Worm (Caenorhabditis elegans) whole organism, L1 larva: Measurements from ENCODE around the gene nhr-252.

ENCODE experiments used
- ama-1 ChIP-seq: fragments of 150-350 bp; optimal IDR thresholded peaks from 2 replicates; lab custom pipeline; 2014
- dpl-1 ChIP-seq, 3 experiments: fragments of 150-350 bp in 2 of 3; sonication (generic microtip) in 1 of 3; optimal IDR thresholded peaks; 2 replicates each; lab custom pipeline; 2014 to 2017; ENCODE audit warnings: missing biosample characterization in 3 of 3, missing genetic modification characterization in 3 of 3, missing genetic modification reagents in 3 of 3
- fkh-10 ChIP-seq: sonication (generic microtip); optimal IDR thresholded peaks from 2 replicates; lab custom pipeline; 2017; ENCODE audit warnings: missing biosample characterization, missing genetic modification reagents, missing genetic modification characterization
- irx-1 ChIP-seq: sonication (generic microtip); optimal IDR thresholded peaks from 2 replicates; lab custom pipeline; 2016; ENCODE audit warnings: missing genetic modification characterization, missing compliant biosample characterization
- jun-1 ChIP-seq: fragments of 150-350 bp; optimal IDR thresholded peaks from 2 replicates; lab custom pipeline; 2014; ENCODE audit warnings: missing biosample characterization, missing genetic modification reagents, missing genetic modification characterization
- nhr-11 ChIP-seq: fragments of 150-350 bp; optimal IDR thresholded peaks from 2 replicates; lab custom pipeline; 2014; ENCODE audit warnings: missing biosample characterization, missing genetic modification characterization
- nhr-12 ChIP-seq: sonication (generic microtip); optimal IDR thresholded peaks from 2 replicates; lab custom pipeline; 2017; ENCODE audit warnings: missing biosample characterization, missing genetic modification characterization
- nhr-76 ChIP-seq: sonication (generic microtip); optimal IDR thresholded peaks from 2 replicates; lab custom pipeline; 2017; ENCODE audit warnings: missing biosample characterization, missing genetic modification characterization
- pag-3 ChIP-seq: sonication (generic microtip); optimal IDR thresholded peaks from 2 replicates; lab custom pipeline; 2017; ENCODE audit warnings: missing genetic modification characterization, mild to moderate bottlenecking, missing compliant biosample characterization, antibody characterized with exemption, borderline replicate concordance; ENCODE audit not compliant: insufficient read depth
- unc-130 ChIP-seq: fragments of 150-350 bp; optimal IDR thresholded peaks from 2 replicates; lab custom pipeline; 2017; ENCODE audit warnings: missing biosample characterization, missing genetic modification characterization, inconsistent platforms
- zip-4 ChIP-seq: fragments of 200-800 bp; sonication (Bioruptor generic); optimal IDR thresholded peaks from 2 replicates; lab custom pipeline; 2018; ENCODE audit warnings: mild to moderate bottlenecking, missing genetic modification characterization, moderate library complexity, missing compliant biosample characterization
- ztf-11 ChIP-seq, 2 experiments: sonication (generic microtip); optimal IDR thresholded peaks; 2 replicates each; lab custom pipeline; 2016 to 2017; ENCODE audit warnings: missing genetic modification characterization in 2 of 2, missing biosample characterization in 1 of 2, missing compliant biosample characterization in 1 of 2

DNA sequence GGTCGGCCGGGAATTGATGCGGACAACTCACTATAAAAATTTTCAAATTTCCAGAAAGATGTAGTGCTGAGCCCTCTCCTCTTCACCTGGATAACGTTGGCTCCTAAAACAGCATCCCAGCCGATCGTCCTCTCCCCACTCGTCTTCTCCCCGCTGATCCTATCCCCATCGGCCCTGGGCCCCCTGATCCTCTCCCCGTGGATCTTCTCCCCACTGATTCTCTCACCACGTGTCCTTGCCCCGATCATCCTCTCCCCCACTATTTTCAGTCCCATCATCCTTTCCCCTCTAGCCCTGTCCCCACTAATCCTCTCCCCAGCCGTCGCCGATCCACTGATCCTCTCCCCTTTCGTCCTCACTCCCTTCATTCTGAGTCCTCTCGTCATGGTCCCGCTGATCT is 31.2 kb upstream of the nhr-252 start:
- no peak for TF ChIP-seq dpl-1 (GFP tag; optimal IDR thresholded peaks at IDR 0.05; lab: Kevin White, UChicago)
- TF ChIP-seq nhr-76 (tag; lab: Kevin White, UChicago) = no peak
- TF ChIP-seq ztf-11 (tag; optimal IDR thresholded peaks at IDR 0.05; lab: Kevin White, UChicago) = no peak
- no peak for TF ChIP-seq jun-1 (tag; lab: Kevin White, UChicago)
- no peak for TF ChIP-seq zip-4 (GFP tag; lab: Kevin White, UChicago)
- no peak for TF ChIP-seq pag-3 (tag; lab: Kevin White, UChicago)
- TF ChIP-seq nhr-12 = no peak
- TF ChIP-seq unc-130 = no peak
- no peak for TF ChIP-seq irx-1 (tag; lab: Kevin White, UChicago)
- no peak for TF ChIP-seq fkh-10
- no peak for TF ChIP-seq nhr-11 (tag; lab: Kevin White, UChicago)
- no peak for TF ChIP-seq ama-1 (lab: Kevin White, UChicago)
